Worm (Caenorhabditis elegans): ENCODE data around the gene mel-46.

- TF ChIP-seq nhr-12 (tag; optimal IDR thresholded peaks at IDR 0.05) (no peak), elt-1 (tag; optimal IDR thresholded peaks at IDR 0.05; ENCODE audit: borderline replicate concordance, insufficient read depth) (no peak), flh-1 (GFP tag; optimal IDR thresholded peaks at IDR 0.05) (no peak), nhr-28 (tag; optimal IDR thresholded peaks at IDR 0.05) (no peak), unc-62 (GFP tag; optimal IDR thresholded peaks at IDR 0.05) (no peak)
Observed at ce11 chrIV:16812116-16812515, 51.2 kb downstream of the mel-46 start.
